Worm (Caenorhabditis elegans) whole organism, L1 larva: Measurements from ENCODE around the gene F54E2.5.

Experiments
- aly-2 ChIP-seq: fragments of 150-350 bp; optimal IDR thresholded peaks from 2 replicates; lab custom pipeline; 2014; ENCODE audit warnings: missing biosample characterization, missing genetic modification characterization
- egl-27 ChIP-seq, 2 experiments: fragments of 150-350 bp in 1 of 2; sonication (generic microtip); optimal IDR thresholded peaks; 3 replicates each; lab custom pipeline; 2017 to 2018; ENCODE audit warnings: missing biosample characterization in 2 of 2, missing genetic modification characterization in 2 of 2, missing genetic modification reagents in 2 of 2
- lsy-2 ChIP-seq, 2 experiments: fragments of 150-350 bp; optimal IDR thresholded peaks; 2 replicates each; lab custom pipeline; 2014; ENCODE audit warnings: missing biosample characterization in 2 of 2, missing genetic modification characterization in 2 of 2
- sox-4 ChIP-seq: sonication (generic microtip); optimal IDR thresholded peaks from 2 replicates; lab custom pipeline; 2016; ENCODE audit warnings: missing genetic modification characterization, missing compliant biosample characterization

DNA sequence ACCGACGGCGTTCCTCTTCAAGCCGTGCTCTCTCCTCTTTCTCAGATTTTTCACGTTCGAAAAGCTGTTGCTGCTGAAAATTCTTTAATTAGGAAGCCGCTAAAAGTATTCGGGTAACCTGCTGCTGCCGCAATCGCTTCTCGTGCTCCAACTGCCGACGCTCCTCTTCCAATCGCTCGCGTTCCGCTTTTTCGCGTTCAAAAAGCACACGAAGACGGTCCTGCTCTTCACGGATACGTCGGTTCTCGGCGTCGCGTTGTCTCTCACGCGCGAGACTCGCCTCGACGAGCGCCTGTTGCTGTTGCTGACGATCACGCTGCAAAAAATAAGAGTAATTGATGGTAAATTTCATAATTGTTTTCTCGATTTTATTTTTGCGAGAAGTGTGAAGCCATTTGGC lies 15.2 kb downstream of the F54E2.5 start:
- TF ChIP-seq aly-2 (tag; lab: Kevin White, UChicago) (no peak), sox-4 (no peak), lsy-2 (tag; optimal IDR thresholded peaks at IDR 0.05; lab: Kevin White, UChicago) (no peak), egl-27 (tag; optimal IDR thresholded peaks at IDR 0.05; lab: Kevin White, UChicago) (no peak)
